Worm (Caenorhabditis elegans): ENCODE measurements around the gene srlf-14.

The srlf-14 gene

DNA sequence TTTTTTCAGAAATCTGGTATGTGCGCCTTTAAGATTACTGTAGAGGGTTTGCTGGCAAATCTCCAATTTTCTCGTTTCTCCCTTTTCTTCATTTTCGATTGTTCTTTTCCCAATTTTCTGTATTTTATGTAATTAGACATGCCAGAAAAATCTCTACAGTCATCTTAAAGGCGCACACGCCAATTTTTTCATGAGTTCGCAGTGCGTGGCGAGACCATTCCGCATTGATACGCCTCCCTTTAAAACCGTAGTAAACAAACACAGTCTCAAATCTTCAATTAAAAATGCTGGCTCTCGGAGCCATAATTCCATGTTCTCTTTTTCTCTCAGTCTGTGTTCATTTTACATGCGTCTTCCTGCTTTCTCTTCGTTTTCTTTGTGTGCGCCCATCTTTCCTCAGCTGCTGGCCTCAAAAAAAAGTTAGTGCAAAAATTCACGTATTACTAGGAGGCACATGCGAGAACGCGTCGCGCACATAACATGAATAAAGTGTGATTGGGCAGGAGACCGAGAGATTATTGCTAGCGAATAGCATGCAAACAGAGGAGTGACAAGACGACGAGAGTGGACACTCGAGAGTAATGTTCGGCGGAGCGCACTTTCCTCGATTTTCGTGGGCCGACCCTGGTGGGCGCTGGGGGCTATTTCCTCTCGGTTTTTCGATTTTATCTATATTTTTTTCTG, 24.9 kb upstream of the srlf-14 start (continued):
- TF ChIP-seq ama-1 (optimal IDR thresholded peaks at IDR 0.05) = no peak
- peak; percentile 10 for TF ChIP-seq lin-39 (tag; optimal IDR thresholded peaks at IDR 0.05)
- TF ChIP-seq jun-1 (tag; optimal IDR thresholded peaks at IDR 0.05) = peak; percentile 45
- TF ChIP-seq F16B12.6 (tag; optimal IDR thresholded peaks at IDR 0.05) = no peak
- TF ChIP-seq dpl-1 (GFP tag; optimal IDR thresholded peaks at IDR 0.05) = peak; percentile 47 to 64 (median 54)
- TF ChIP-seq ceh-88 (GFP tag; IDR thresholded peaks at IDR 0.05) = peak; percentile 46; the same call in 1 of the 2 replicates
- no peak for TF ChIP-seq sox-4 (tag; optimal IDR thresholded peaks at IDR 0.05)
- TF ChIP-seq nhr-19 (GFP tag; conservative IDR thresholded peaks at IDR 0.05) = peak; percentile 82
- peak in 1 of 6 experiments; percentile 57 for TF ChIP-seq elt-3 (tag; optimal IDR thresholded peaks at IDR 0.05)
- TF ChIP-seq ceh-63 (GFP tag; optimal IDR thresholded peaks at IDR 0.05) = no peak
- no peak for TF ChIP-seq zag-1 (tag; optimal IDR thresholded peaks at IDR 0.05)
- no peak for TF ChIP-seq zip-4 (GFP tag; optimal IDR thresholded peaks at IDR 0.05)
- peak; percentile 87 for TF ChIP-seq tbx-2 (tag; optimal IDR thresholded peaks at IDR 0.05)
- TF ChIP-seq unc-86 (tag; optimal IDR thresholded peaks at IDR 0.05) = peak; percentile 75
- TF ChIP-seq nhr-11 (tag; optimal IDR thresholded peaks at IDR 0.05) = no peak
- peak; percentile 57 for TF ChIP-seq elt-2 (tag; optimal IDR thresholded peaks at IDR 0.05)
- TF ChIP-seq unc-130 (tag; optimal IDR thresholded peaks at IDR 0.05) = peak; percentile 51
- peak; percentile 91 for TF ChIP-seq nhr-85 (tag)
- no peak for TF ChIP-seq C34B4.2 (tag; optimal IDR thresholded peaks at IDR 0.05)
- TF ChIP-seq fkh-10 (GFP tag; optimal IDR thresholded peaks at IDR 0.05) = peak; percentile 5
- TF ChIP-seq lin-13 (GFP tag; optimal IDR thresholded peaks at IDR 0.05) = peak; percentile 74
- TF ChIP-seq C04F5.9 (tag; optimal IDR thresholded peaks at IDR 0.05) = no peak
- TF ChIP-seq mab-9 (GFP tag; IDR thresholded peaks at IDR 0.05) = no peak
- TF ChIP-seq skn-1 (tag; optimal IDR thresholded peaks at IDR 0.05) = peak; percentile 60
- no peak for TF ChIP-seq ets-5 (GFP tag; IDR thresholded peaks at IDR 0.05)
- no peak for TF ChIP-seq mef-2 (tag; optimal IDR thresholded peaks at IDR 0.05)
- TF ChIP-seq unc-98 (GFP tag; IDR thresholded peaks at IDR 0.05) = no peak
- TF ChIP-seq ceh-8 (GFP tag; optimal IDR thresholded peaks at IDR 0.05) = peak; percentile 63
- peak; percentile 91 for TF ChIP-seq nhr-71 (tag; optimal IDR thresholded peaks at IDR 0.05)
- no peak for TF ChIP-seq Y116A8C.19 (tag; optimal IDR thresholded peaks at IDR 0.05; ENCODE audit: borderline replicate concordance)
- TF ChIP-seq swsn-7 (tag; optimal IDR thresholded peaks at IDR 0.05) = peak; percentile 85
- no peak for TF ChIP-seq tlp-1 (tag; optimal IDR thresholded peaks at IDR 0.05)
- TF ChIP-seq egl-27 (tag; optimal IDR thresholded peaks at IDR 0.05) = peak in 1 of 2 experiments; percentile 63

DNA sequence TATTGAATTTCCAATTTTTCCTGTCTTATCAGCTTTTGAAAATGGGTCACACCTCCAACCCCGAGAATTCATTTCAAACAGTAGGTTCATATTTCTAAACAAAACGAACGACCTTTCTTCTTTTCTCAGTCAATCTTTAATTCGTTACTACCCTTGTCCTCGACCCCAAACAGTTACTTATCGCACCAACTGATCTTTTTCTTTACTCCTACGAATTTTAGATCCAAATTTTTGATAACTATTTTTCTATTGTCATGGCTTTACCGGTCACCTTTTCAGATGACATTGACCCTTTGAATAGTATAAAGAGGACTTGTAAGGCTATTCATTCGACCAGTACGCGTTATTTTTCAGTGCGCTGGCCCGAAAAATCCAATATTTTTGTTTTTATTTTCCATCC, 22.0 kb upstream of the srlf-14 start:
- TF ChIP-seq aha-1 (tag; optimal IDR thresholded peaks at IDR 0.05) = no peak
- TF ChIP-seq nhr-85 (tag) = peak; percentile 49

DNA sequence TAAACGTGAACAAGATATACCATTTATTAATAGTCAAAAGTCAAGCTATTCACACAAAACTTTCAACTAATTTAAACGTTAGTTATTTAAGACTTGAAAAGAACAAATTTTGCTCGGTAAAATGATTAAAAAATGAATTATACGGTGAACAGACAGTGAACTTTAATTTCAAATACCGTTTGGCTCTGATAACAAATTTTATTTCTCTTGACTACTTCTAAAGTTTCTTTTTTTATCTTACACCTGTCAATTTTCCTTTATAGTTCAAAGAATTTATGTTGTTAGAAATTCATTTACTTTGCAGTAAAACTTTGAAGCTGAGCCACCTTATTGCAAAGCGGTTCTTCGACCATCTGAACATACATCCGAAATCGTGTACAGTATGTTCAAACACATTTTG, 21.2 kb upstream of the srlf-14 start, which contains the start of gene ZK593.3:
Gene ZK593.3 (plus strand): TSS at position 301 of the 400 bp plus-strand sequence.
- TF ChIP-seq ceh-63 (GFP tag; optimal IDR thresholded peaks at IDR 0.05) = no peak
- no peak for TF ChIP-seq lin-35 (GFP tag; optimal IDR thresholded peaks at IDR 0.05)
- TF ChIP-seq nhr-19 (GFP tag; conservative IDR thresholded peaks at IDR 0.05) = no peak
- no peak for TF ChIP-seq isw-1 (GFP tag; IDR thresholded peaks at IDR 0.05)
- TF ChIP-seq nhr-71 (tag; optimal IDR thresholded peaks at IDR 0.05) = no peak
- no peak for TF ChIP-seq hlh-4 (tag; optimal IDR thresholded peaks at IDR 0.05)
- no peak for TF ChIP-seq nhr-90 (tag; optimal IDR thresholded peaks at IDR 0.05; ENCODE audit: poor library complexity)

Measured in whole organism, L1 larva.